Fruit fly (Drosophila melanogaster) whole organism, prepupa: ENCODE data around the gene kibra.

ENCODE experiments used
- CG16779 ChIP-seq: fragments of 200-800 bp; sonication (Bioruptor generic); optimal IDR thresholded peaks from 3 replicates; lab custom pipeline; 2017; ENCODE audit warnings: missing biosample characterization, mild to moderate bottlenecking, missing genetic modification characterization
- CG34406 ChIP-seq: fragments of 200-800 bp; sonication (Bioruptor generic); optimal IDR thresholded peaks from 3 replicates; lab custom pipeline; 2016; ENCODE audit warnings: missing biosample characterization, missing genetic modification characterization
- Eip93F ChIP-seq: fragments of 200-800 bp; sonication (Bioruptor generic); optimal IDR thresholded peaks from 2 replicates; lab custom pipeline; 2016; ENCODE audit warnings: missing biosample characterization, mild to moderate bottlenecking, missing genetic modification characterization
- fd85E ChIP-seq: fragments of 200-800 bp; sonication (Bioruptor generic); optimal IDR thresholded peaks from 3 replicates; lab custom pipeline; 2016; ENCODE audit warnings: missing biosample characterization, missing genetic modification characterization

DNA sequence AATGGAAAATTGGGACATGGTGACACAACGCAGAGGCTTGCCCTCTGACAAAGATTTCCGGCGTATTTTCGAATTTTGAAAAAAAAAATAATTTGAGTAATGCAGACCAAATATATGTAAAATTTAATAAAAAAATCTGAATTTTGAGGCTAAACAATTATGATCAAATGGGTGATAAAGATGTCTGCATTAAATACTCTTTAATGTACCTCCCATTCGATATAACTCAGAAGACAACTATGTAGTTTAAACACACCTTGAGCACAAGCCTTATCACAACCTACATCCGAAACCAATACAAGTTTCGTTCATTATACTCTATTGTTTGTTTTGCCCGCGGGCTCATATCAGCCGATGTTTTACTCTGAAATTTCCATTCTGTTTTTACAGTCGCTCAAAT is 30.3 kb upstream of the kibra start, which contains the start of gene CG7362:
- TF ChIP-seq CG16779 (tag; lab: Kevin White, UChicago) (no peak), CG34406 (GFP tag; lab: Kevin White, UChicago) (no peak), Eip93F (GFP tag; lab: Kevin White, UChicago) (no peak), fd85E (GFP tag; lab: Kevin White, UChicago) (no peak)
